In genomic region chrV:9340318-9340717, ce11 we compare ENCODE assay signal across 7 worm cellular contexts.
TF ChIP-seq lines count a peak whose summit lies in the region.

No protein-coding gene starts in this region.

TF ChIP-seq in whole organism, L1 larva, 84 proteins besides CTCF, POLR2A, EP300 and RAD21:
- peak; percentile 3 for TF ChIP-seq unc-86 (tag; optimal IDR thresholded peaks at IDR 0.05; lab: Kevin White, UChicago)
- no peak for TF ChIP-seq tbx-2 (tag; optimal IDR thresholded peaks at IDR 0.05; lab: Kevin White, UChicago)
- peak; percentile 23 for TF ChIP-seq ceh-63 (GFP tag; optimal IDR thresholded peaks at IDR 0.05; lab: Kevin White, UChicago)
- no peak for TF ChIP-seq lin-39 (tag; optimal IDR thresholded peaks at IDR 0.05; lab: Kevin White, UChicago)
- TF ChIP-seq nhr-12 (tag; optimal IDR thresholded peaks at IDR 0.05; lab: Kevin White, UChicago), result no peak
- TF ChIP-seq rnt-1 (tag; optimal IDR thresholded peaks at IDR 0.05; lab: Kevin White, UChicago), result peak; percentile 20
- TF ChIP-seq nhr-71 (tag; optimal IDR thresholded peaks at IDR 0.05; lab: Kevin White, UChicago), result peak; percentile 23
- TF ChIP-seq C16A3.4 (tag; optimal IDR thresholded peaks at IDR 0.05; lab: Kevin White, UChicago), result peak; percentile 9
- TF ChIP-seq grh-1 (GFP tag; IDR thresholded peaks at IDR 0.05; lab: Robert Waterston, UW), result peak; percentile 56
- peak; percentile 24; the same call in 1 of the 2 replicates for TF ChIP-seq nhr-19 (GFP tag; conservative IDR thresholded peaks at IDR 0.05; lab: Robert Waterston, UW)
- TF ChIP-seq egl-27 (tag; optimal IDR thresholded peaks at IDR 0.05; lab: Kevin White, UChicago), result no peak
- no peak for TF ChIP-seq efl-1 (optimal IDR thresholded peaks at IDR 0.05; lab: Kevin White, UChicago)
- no peak for TF ChIP-seq efl-1 (GFP tag; optimal IDR thresholded peaks at IDR 0.05 in 1 of 2; lab: Kevin White, UChicago)

TF ChIP-seq in whole organism, L2 larva, 48 proteins besides CTCF, POLR2A, EP300 and RAD21 (continues in another document):
- TF ChIP-seq nhr-6 (tag; optimal IDR thresholded peaks at IDR 0.05; lab: Kevin White, UChicago), result no peak
- TF ChIP-seq lin-13 (GFP tag; optimal IDR thresholded peaks at IDR 0.05; lab: Kevin White, UChicago), result peak; percentile 2
- no peak for TF ChIP-seq mab-5 (tag; optimal IDR thresholded peaks at IDR 0.05; lab: Kevin White, UChicago)
- no peak for TF ChIP-seq ztf-11 (tag; optimal IDR thresholded peaks at IDR 0.05; lab: Kevin White, UChicago)
- TF ChIP-seq Y55F3AM.14 (GFP tag; optimal IDR thresholded peaks at IDR 0.05; lab: Kevin White, UChicago), result no peak
- no peak for TF ChIP-seq R02D3.7 (tag; optimal IDR thresholded peaks at IDR 0.05; lab: Kevin White, UChicago)
- TF ChIP-seq zag-1 (tag; optimal IDR thresholded peaks at IDR 0.05; lab: Kevin White, UChicago), result no peak
- TF ChIP-seq lsy-2 (tag; optimal IDR thresholded peaks at IDR 0.05; lab: Kevin White, UChicago), result peak in 1 of 2 experiments; percentile 16
- TF ChIP-seq sma-3 (GFP tag; optimal IDR thresholded peaks at IDR 0.05; lab: Kevin White, UChicago), result peak; percentile 6
- TF ChIP-seq sma-9 (GFP tag; optimal IDR thresholded peaks at IDR 0.05; lab: Kevin White, UChicago), result peak; percentile 31
- no peak for TF ChIP-seq sma-9 (tag; optimal IDR thresholded peaks at IDR 0.05; lab: Kevin White, UChicago)
- TF ChIP-seq nhr-129 (tag; optimal IDR thresholded peaks at IDR 0.05; lab: Kevin White, UChicago), result peak; percentile 42
- no peak for TF ChIP-seq nhr-77 (tag; optimal IDR thresholded peaks at IDR 0.05; lab: Kevin White, UChicago)
- TF ChIP-seq ama-1 (optimal IDR thresholded peaks at IDR 0.05; lab: Kevin White, UChicago), result peak; percentile 78

TF ChIP-seq in whole organism, L3 larva, 47 proteins besides CTCF, POLR2A, EP300 and RAD21 (continues in another document):
- TF ChIP-seq zag-1 (tag; optimal IDR thresholded peaks at IDR 0.05; lab: Kevin White, UChicago) (no peak), pqm-1 (tag; optimal IDR thresholded peaks at IDR 0.05; lab: Kevin White, UChicago) (no peak), elt-2 (tag; optimal IDR thresholded peaks at IDR 0.05; lab: Kevin White, UChicago) (peak; percentile 3), pha-4 (tag; optimal IDR thresholded peaks at IDR 0.05; lab: Kevin White, UChicago) (no peak), nhr-11 (tag; optimal IDR thresholded peaks at IDR 0.05; lab: Kevin White, UChicago) (no peak), unc-39 (tag; optimal IDR thresholded peaks at IDR 0.05; lab: Kevin White, UChicago) (no peak), jun-1 (tag; optimal IDR thresholded peaks at IDR 0.05; lab: Kevin White, UChicago) (no peak), nhr-43 (tag; optimal IDR thresholded peaks at IDR 0.05; lab: Kevin White, UChicago; ENCODE audit: poor library complexity, severe bottlenecking) (peak; percentile 28), ceh-82 (tag; optimal IDR thresholded peaks at IDR 0.05; lab: Kevin White, UChicago) (no peak), R02D3.7 (tag; optimal IDR thresholded peaks at IDR 0.05; lab: Kevin White, UChicago) (no peak), ceh-28 (tag; optimal IDR thresholded peaks at IDR 0.05; lab: Kevin White, UChicago) (no peak), egl-27 (tag; optimal IDR thresholded peaks at IDR 0.05; lab: Kevin White, UChicago) (no peak), skn-1 (tag; optimal IDR thresholded peaks at IDR 0.05; lab: Kevin White, UChicago) (no peak), nhr-28 (tag; optimal IDR thresholded peaks at IDR 0.05; lab: Kevin White, UChicago) (no peak)

TF ChIP-seq in whole organism, L4 larva, 104 proteins besides CTCF, POLR2A, EP300 and RAD21 (continues in another document):
- TF ChIP-seq lim-7 (GFP tag; IDR thresholded peaks at IDR 0.05; lab: Robert Waterston, UW), result no peak
- TF ChIP-seq dmd-9 (GFP tag; IDR thresholded peaks at IDR 0.05; lab: Robert Waterston, UW), result 0 out of 2 replicates have a peak, but pooled peaks have one; percentile 4
- TF ChIP-seq skn-1 (tag; optimal IDR thresholded peaks at IDR 0.05; lab: Kevin White, UChicago), result no peak
- TF ChIP-seq nhr-41 (GFP tag; IDR thresholded peaks at IDR 0.05; lab: Robert Waterston, UW), result peak; percentile 14; the same call in 1 of the 2 replicates
- no peak for TF ChIP-seq unc-130 (GFP tag; optimal IDR thresholded peaks at IDR 0.05; lab: Kevin White, UChicago)
- no peak for TF ChIP-seq T20F7.1 (GFP tag; optimal IDR thresholded peaks at IDR 0.05; lab: Kevin White, UChicago)
- peak; percentile 78 for TF ChIP-seq lin-38 (GFP tag; IDR thresholded peaks at IDR 0.05; lab: Robert Waterston, UW)
- TF ChIP-seq Y5F2A.4 (GFP tag; optimal IDR thresholded peaks at IDR 0.05; lab: Kevin White, UChicago), result peak; percentile 13
- peak; percentile 61; the same call in 1 of the 2 replicates for TF ChIP-seq saeg-2 (GFP tag; IDR thresholded peaks at IDR 0.05; lab: Robert Waterston, UW)
- no peak for TF ChIP-seq nhr-25 (tag; optimal IDR thresholded peaks at IDR 0.05; lab: Kevin White, UChicago; ENCODE audit: borderline replicate concordance, insufficient read depth)
- 0 out of 2 replicates have a peak, but pooled peaks have one; percentile 18 for TF ChIP-seq dmd-8 (GFP tag; IDR thresholded peaks at IDR 0.05; lab: Robert Waterston, UW)
- peak; percentile 63 for TF ChIP-seq lin-1 (GFP tag; IDR thresholded peaks at IDR 0.05; lab: Robert Waterston, UW)
- TF ChIP-seq zip-11 (GFP tag; IDR thresholded peaks at IDR 0.05; lab: Robert Waterston, UW), result no peak

TF ChIP-seq in whole organism, late embryonic, 69 proteins besides CTCF, POLR2A, EP300 and RAD21:
- TF ChIP-seq ama-1 (optimal IDR thresholded peaks at IDR 0.05; lab: Kevin White, UChicago) (peak; percentile 32), unc-3 (GFP tag; conservative IDR thresholded peaks at IDR 0.05; lab: Robert Waterston, UW) (0 out of 2 replicates have a peak, but pooled peaks have one; percentile 28), unc-3 (tag; optimal IDR thresholded peaks at IDR 0.05; lab: Kevin White, UChicago) (no peak), che-1 (tag; optimal IDR thresholded peaks at IDR 0.05; lab: Kevin White, UChicago) (no peak), lin-11 (tag; optimal IDR thresholded peaks at IDR 0.05; lab: Kevin White, UChicago) (no peak)
TF ChIP-seq in whole organism, late embryonic: peak in this region for 2.

TF ChIP-seq in whole organism, midembryonic, 9 proteins besides CTCF, POLR2A, EP300 and RAD21:
- no peak for TF ChIP-seq med-1 (GFP tag; optimal IDR thresholded peaks at IDR 0.05; lab: Kevin White, UChicago; ENCODE audit: insufficient read depth)
- no peak for TF ChIP-seq cog-1 (tag; optimal IDR thresholded peaks at IDR 0.05; lab: Kevin White, UChicago)
- no peak; the same call in 1 of the 2 replicates for TF ChIP-seq ztf-23 (GFP tag; IDR thresholded peaks at IDR 0.05; lab: Robert Waterston, UW)
- no peak for TF ChIP-seq T22C8.4 (GFP tag; IDR thresholded peaks at IDR 0.05; lab: Robert Waterston, UW)
- TF ChIP-seq klf-2 (GFP tag; conservative IDR thresholded peaks at IDR 0.05; lab: Robert Waterston, UW), result no peak
- 0 out of 2 replicates have a peak, but pooled peaks have one; percentile 8 for TF ChIP-seq tab-1 (GFP tag; IDR thresholded peaks at IDR 0.05; lab: Robert Waterston, UW)

TF ChIP-seq in whole organism, young adult, 124 proteins besides CTCF, POLR2A, EP300 and RAD21 (continues in another document):
- TF ChIP-seq ama-1 (optimal IDR thresholded peaks at IDR 0.05; lab: Kevin White, UChicago) (no peak), ama-1 (GFP tag; optimal IDR thresholded peaks at IDR 0.05; lab: Kevin White, UChicago) (no peak), dpl-1 (GFP tag; optimal IDR thresholded peaks at IDR 0.05; lab: Kevin White, UChicago) (no peak), atf-7 (tag; optimal IDR thresholded peaks at IDR 0.05; lab: Kevin White, UChicago) (peak; percentile 16), nfya-2 (GFP tag; IDR thresholded peaks at IDR 0.05; lab: Robert Waterston, UW) (peak; percentile 81), F37B4.10 (GFP tag; IDR thresholded peaks at IDR 0.05; lab: Robert Waterston, UW) (peak; percentile 94), lin-40 (tag; optimal IDR thresholded peaks at IDR 0.05; lab: Kevin White, UChicago) (no peak), Y53G8AR.9 (GFP tag; conservative IDR thresholded peaks at IDR 0.05; lab: Robert Waterston, UW) (peak; percentile 96), ets-4 (GFP tag; optimal IDR thresholded peaks at IDR 0.05; lab: Kevin White, UChicago) (no peak), mcd-1 (GFP tag; IDR thresholded peaks at IDR 0.05; lab: Robert Waterston, UW) (peak; percentile 49; the same call in 1 of the 2 replicates), C17E4.6 (GFP tag; IDR thresholded peaks at IDR 0.05; lab: Robert Waterston, UW) (peak; percentile 54; the same call in 1 of the 2 replicates), pha-4 (tag; optimal IDR thresholded peaks at IDR 0.05; lab: Kevin White, UChicago) (no peak), unc-62 (GFP tag; optimal IDR thresholded peaks at IDR 0.05; lab: Kevin White, UChicago) (no peak), let-526 (GFP tag; IDR thresholded peaks at IDR 0.05; lab: Robert Waterston, UW) (no peak), egrh-3 (GFP tag; IDR thresholded peaks at IDR 0.05; lab: Robert Waterston, UW) (no peak), snpc-4 (GFP tag; optimal IDR thresholded peaks at IDR 0.05; lab: Kevin White, UChicago) (no peak), snpc-4 (tag; optimal IDR thresholded peaks at IDR 0.05; lab: Kevin White, UChicago) (no peak), B0261.1 (tag; optimal IDR thresholded peaks at IDR 0.05; lab: Kevin White, UChicago) (no peak), xnd-1 (tag; optimal IDR thresholded peaks at IDR 0.05; lab: Kevin White, UChicago) (no peak), snpc-1.3 (tag; optimal IDR thresholded peaks at IDR 0.05; lab: Kevin White, UChicago; ENCODE audit: insufficient read depth) (no peak), nfya-1 (tag; optimal IDR thresholded peaks at IDR 0.05; lab: Kevin White, UChicago; ENCODE audit: borderline replicate concordance, insufficient read depth) (no peak), ztf-25 (GFP tag; IDR thresholded peaks at IDR 0.05; lab: Robert Waterston, UW) (peak; percentile 70; the same call in 1 of the 2 replicates), nfyb-1 (GFP tag; IDR thresholded peaks at IDR 0.05; lab: Robert Waterston, UW) (peak; percentile 86), ceh-100 (GFP tag; IDR thresholded peaks at IDR 0.05; lab: Robert Waterston, UW) (peak; percentile 72), snpc-1.1 (tag; optimal IDR thresholded peaks at IDR 0.05; lab: Kevin White, UChicago; ENCODE audit: insufficient read depth) (no peak), nhr-27 (tag; optimal IDR thresholded peaks at IDR 0.05; lab: Kevin White, UChicago) (no peak), Y95B8A.8 (GFP tag; IDR thresholded peaks at IDR 0.05; lab: Robert Waterston, UW) (peak; percentile 88), F22D6.2 (tag; optimal IDR thresholded peaks at IDR 0.05; lab: Kevin White, UChicago) (no peak), rec-8 (tag; optimal IDR thresholded peaks at IDR 0.05; lab: Kevin White, UChicago) (no peak), snpc-3.4 (tag; optimal IDR thresholded peaks at IDR 0.05; lab: Kevin White, UChicago) (no peak), attf-6 (GFP tag; IDR thresholded peaks at IDR 0.05; lab: Robert Waterston, UW) (0 out of 2 replicates have a peak, but pooled peaks have one; percentile 42), him-1 (tag; optimal IDR thresholded peaks at IDR 0.05; lab: Kevin White, UChicago) (no peak)
